Worm (Caenorhabditis elegans): ENCODE measurements around the gene wrt-2.

Gene wrt-2

DNA sequence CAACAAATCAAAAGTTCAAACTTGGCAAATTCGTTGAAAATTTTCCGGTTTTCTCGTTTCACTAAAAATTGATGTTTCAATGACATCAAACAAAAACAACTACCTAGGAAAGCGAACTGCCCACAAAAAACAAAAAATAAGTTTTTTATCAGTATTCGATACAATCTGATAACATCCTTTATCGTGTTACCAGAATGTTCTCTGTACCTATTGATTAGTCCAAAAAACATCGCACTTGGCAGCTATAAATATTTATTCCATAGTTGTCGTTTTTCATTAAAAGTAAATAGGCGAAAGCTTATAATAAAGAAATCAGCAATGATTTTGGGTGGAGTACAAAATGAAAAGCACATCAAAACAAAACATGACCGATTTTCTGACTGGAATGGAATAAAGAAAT is 23.1 kb upstream of the wrt-2 start (continued):
- TF ChIP-seq cebp-1 (GFP tag; IDR thresholded peaks at IDR 0.05) (no peak), cebp-1 (tag; optimal IDR thresholded peaks at IDR 0.05) (peak; percentile 10), C17E4.6 (GFP tag; IDR thresholded peaks at IDR 0.05) (no peak), tbp1 (GFP tag; optimal IDR thresholded peaks at IDR 0.05) (peak; percentile 5), nfyb-1 (GFP tag; IDR thresholded peaks at IDR 0.05) (0 out of 2 replicates have a peak, but pooled peaks have one; percentile 24), ama-1 (optimal IDR thresholded peaks at IDR 0.05) (peak; percentile 11), ama-1 (GFP tag; optimal IDR thresholded peaks at IDR 0.05) (no peak), lin-40 (tag; optimal IDR thresholded peaks at IDR 0.05) (peak; percentile 62), madf-6 (GFP tag; IDR thresholded peaks at IDR 0.05) (no peak)

DNA sequence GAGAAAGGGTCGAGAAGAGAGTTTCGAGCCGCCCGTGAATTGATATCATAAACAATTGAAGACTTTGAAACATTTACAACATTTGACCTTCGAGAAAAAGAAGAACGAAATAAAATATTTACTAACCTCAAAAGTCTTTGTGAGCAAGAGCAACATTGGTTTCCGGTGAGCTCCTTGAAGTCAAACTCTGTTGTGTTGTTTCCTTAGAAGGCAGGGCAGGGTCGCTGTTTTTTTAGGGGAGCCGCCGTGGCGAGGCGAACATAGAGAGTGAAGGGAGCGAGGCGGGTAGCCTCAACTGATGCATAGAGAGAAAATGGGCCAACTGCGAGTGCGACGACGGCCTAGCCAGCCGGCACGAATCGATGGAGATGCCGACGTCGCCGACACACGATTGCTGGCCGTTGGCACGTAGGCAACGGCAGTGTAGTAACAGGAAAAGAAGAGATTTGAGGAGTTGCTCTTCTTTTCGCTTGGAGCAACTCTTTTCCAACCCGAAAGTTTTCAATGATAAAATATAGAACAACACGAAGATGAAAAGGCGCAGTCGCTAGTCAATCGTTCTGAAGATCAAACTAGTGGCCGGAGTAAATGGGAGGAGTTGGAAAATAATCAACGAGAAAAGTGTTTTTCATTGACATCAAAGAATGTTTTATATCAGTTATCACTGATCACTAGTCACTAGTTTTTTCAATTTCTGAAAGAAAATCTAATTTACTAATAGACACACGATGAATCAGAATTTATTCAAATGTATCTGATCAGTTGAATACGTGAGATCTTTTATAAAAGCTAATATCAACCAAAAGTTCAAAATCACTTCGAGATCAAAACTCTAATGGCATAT is 22.1 kb upstream of the wrt-2 start, which contains the start of gene mai-1:
TSS of gene mai-1 (minus strand) at position 557 of the 844 bp plus-strand sequence.
- TF ChIP-seq egrh-3 (GFP tag; IDR thresholded peaks at IDR 0.05): peak; percentile 65
- no peak for TF ChIP-seq ZK185.1 (tag; optimal IDR thresholded peaks at IDR 0.05; ENCODE audit: poor library complexity, severe bottlenecking)
- TF ChIP-seq ztf-26 (tag; optimal IDR thresholded peaks at IDR 0.05): no peak
- peak; percentile 92 for TF ChIP-seq zfh-2 (GFP tag; conservative IDR thresholded peaks at IDR 0.05)
- no peak for TF ChIP-seq die-1 (tag; optimal IDR thresholded peaks at IDR 0.05)
- TF ChIP-seq cebp-1 (GFP tag; IDR thresholded peaks at IDR 0.05): no peak
- peak; percentile 17 for TF ChIP-seq cebp-1 (tag; optimal IDR thresholded peaks at IDR 0.05)
- 0 out of 2 replicates have a peak, but pooled peaks have one; percentile 37 for TF ChIP-seq egl-44 (GFP tag; IDR thresholded peaks at IDR 0.05)
- no peak for TF ChIP-seq hsf-1 (GFP tag; IDR thresholded peaks at IDR 0.05)
- TF ChIP-seq lin-35 (GFP tag; optimal IDR thresholded peaks at IDR 0.05): no peak
- TF ChIP-seq rpc-1 (optimal IDR thresholded peaks at IDR 0.05): no peak
- no peak for TF ChIP-seq rpc-1 (tag; optimal IDR thresholded peaks at IDR 0.05)
- 0 out of 2 replicates have a peak, but pooled peaks have one; percentile 35 for TF ChIP-seq madf-3 (GFP tag; IDR thresholded peaks at IDR 0.05)
- no peak for TF ChIP-seq F33H1.4 (GFP tag; IDR thresholded peaks at IDR 0.05)
- peak; percentile 28 for TF ChIP-seq ztf-18 (tag; optimal IDR thresholded peaks at IDR 0.05)
- TF ChIP-seq lir-1 (GFP tag; conservative IDR thresholded peaks at IDR 0.05): no peak
- TF ChIP-seq attf-5 (GFP tag; optimal IDR thresholded peaks at IDR 0.05): no peak
- no peak; the same call in none of the 2 replicates for TF ChIP-seq pbrm-1 (GFP tag; IDR thresholded peaks at IDR 0.05)
- TF ChIP-seq ceh-79 (tag; optimal IDR thresholded peaks at IDR 0.05): no peak
- 0 out of 2 replicates have a peak, but pooled peaks have one; percentile 15 for TF ChIP-seq attf-6 (GFP tag; IDR thresholded peaks at IDR 0.05)
- TF ChIP-seq lag-1 (GFP tag; IDR thresholded peaks at IDR 0.05): no peak
- peak; percentile 36; the same call in 1 of the 2 replicates for TF ChIP-seq K11D2.4 (GFP tag; IDR thresholded peaks at IDR 0.05)
- TF ChIP-seq lin-40 (tag; optimal IDR thresholded peaks at IDR 0.05): peak; percentile 39
- TF ChIP-seq F10E7.11 (tag; optimal IDR thresholded peaks at IDR 0.05): no peak
- TF ChIP-seq lin-26 (GFP tag; IDR thresholded peaks at IDR 0.05): peak; percentile 59
- peak; percentile 64 for TF ChIP-seq mcd-1 (GFP tag; IDR thresholded peaks at IDR 0.05)
- no peak for TF ChIP-seq hlh-26 (GFP tag; conservative IDR thresholded peaks at IDR 0.05)
- no peak for TF ChIP-seq aptf-2 (GFP tag; conservative IDR thresholded peaks at IDR 0.05)
- 0 out of 2 replicates have a peak, but pooled peaks have one; percentile 30 for TF ChIP-seq B0336.3 (GFP tag; IDR thresholded peaks at IDR 0.05)
- TF ChIP-seq D2030.7 (GFP tag; IDR thresholded peaks at IDR 0.05): no peak
- peak; percentile 61 for TF ChIP-seq ama-1 (optimal IDR thresholded peaks at IDR 0.05)
- no peak for TF ChIP-seq ama-1 (GFP tag; optimal IDR thresholded peaks at IDR 0.05)
- no peak for TF ChIP-seq hmg-1.2 (GFP tag; IDR thresholded peaks at IDR 0.05)
